Worm (Caenorhabditis elegans): Measurements from ENCODE around the gene fox-1.

The fox-1 gene

ce11 chrX:2401883-2402282, 57.8 kb downstream of the fox-1 start, which contains the start of gene dhhc-9:
Gene dhhc-9, minus strand, starts transcription at chrX:2402036.
- TF ChIP-seq dsc-1 (tag; optimal IDR thresholded peaks at IDR 0.05) (peak; percentile 28), egl-27 (tag; optimal IDR thresholded peaks at IDR 0.05) (no peak), blmp-1 (tag; optimal IDR thresholded peaks at IDR 0.05) (peak; percentile 63), unc-130 (tag; optimal IDR thresholded peaks at IDR 0.05) (no peak), alr-1 (tag; optimal IDR thresholded peaks at IDR 0.05; ENCODE audit: borderline replicate concordance) (no peak), sptf-1 (tag; optimal IDR thresholded peaks at IDR 0.05) (no peak), nhr-11 (tag; optimal IDR thresholded peaks at IDR 0.05) (no peak), aha-1 (tag; optimal IDR thresholded peaks at IDR 0.05) (no peak), ama-1 (optimal IDR thresholded peaks at IDR 0.05) (no peak), nhr-71 (tag; optimal IDR thresholded peaks at IDR 0.05) (peak; percentile 73), nhr-76 (tag; optimal IDR thresholded peaks at IDR 0.05) (no peak), nhr-47 (tag; optimal IDR thresholded peaks at IDR 0.05) (peak; percentile 64), elt-2 (tag; optimal IDR thresholded peaks at IDR 0.05) (peak; percentile 13), snu-23 (GFP tag; optimal IDR thresholded peaks at IDR 0.05) (peak; percentile 86), ets-5 (GFP tag; IDR thresholded peaks at IDR 0.05) (no peak), sup-37 (GFP tag; optimal IDR thresholded peaks at IDR 0.05) (no peak), ceh-63 (GFP tag; optimal IDR thresholded peaks at IDR 0.05) (no peak), C34B4.2 (tag; optimal IDR thresholded peaks at IDR 0.05) (no peak), nhr-85 (tag) (peak; percentile 83), unc-98 (GFP tag; IDR thresholded peaks at IDR 0.05) (no peak), zip-4 (GFP tag; optimal IDR thresholded peaks at IDR 0.05) (no peak), lin-15B (tag; optimal IDR thresholded peaks at IDR 0.05) (no peak), mab-9 (GFP tag; IDR thresholded peaks at IDR 0.05) (no peak), unc-62 (GFP tag; optimal IDR thresholded peaks at IDR 0.05) (no peak), lir-3 (tag; optimal IDR thresholded peaks at IDR 0.05; ENCODE audit: poor library complexity) (no peak), egl-13 (tag; optimal IDR thresholded peaks at IDR 0.05) (no peak), ceh-90 (tag; optimal IDR thresholded peaks at IDR 0.05) (no peak), C04F5.9 (tag; optimal IDR thresholded peaks at IDR 0.05) (no peak), elt-3 (tag; optimal IDR thresholded peaks at IDR 0.05) (peak in 1 of 6 experiments; percentile 7), grh-1 (GFP tag; IDR thresholded peaks at IDR 0.05) (peak; percentile 38; the same call in 1 of the 2 replicates), efl-3 (GFP tag; optimal IDR thresholded peaks at IDR 0.05) (no peak), ceh-88 (GFP tag; IDR thresholded peaks at IDR 0.05) (no peak), nhr-28 (tag; optimal IDR thresholded peaks at IDR 0.05) (no peak), C16A3.4 (tag; optimal IDR thresholded peaks at IDR 0.05) (no peak), tlp-1 (tag; optimal IDR thresholded peaks at IDR 0.05) (no peak), nhr-20 (tag; optimal IDR thresholded peaks at IDR 0.05) (peak; percentile 74), fkh-4 (tag; optimal IDR thresholded peaks at IDR 0.05; ENCODE audit: borderline replicate concordance) (no peak), ces-1 (GFP tag; optimal IDR thresholded peaks at IDR 0.05) (no peak), snpc-4 (tag; optimal IDR thresholded peaks at IDR 0.05) (peak; percentile 43), lin-39 (tag; optimal IDR thresholded peaks at IDR 0.05) (no peak), nhr-19 (GFP tag; conservative IDR thresholded peaks at IDR 0.05) (peak; percentile 30; the same call in 1 of the 2 replicates), pqm-1 (tag; optimal IDR thresholded peaks at IDR 0.05) (no peak), F16B12.6 (tag; optimal IDR thresholded peaks at IDR 0.05) (no peak), tbx-2 (tag; optimal IDR thresholded peaks at IDR 0.05) (peak; percentile 50), nhr-12 (tag; optimal IDR thresholded peaks at IDR 0.05) (no peak), nhr-90 (tag; optimal IDR thresholded peaks at IDR 0.05; ENCODE audit: poor library complexity) (peak; percentile 23), Y116A8C.19 (tag; optimal IDR thresholded peaks at IDR 0.05; ENCODE audit: borderline replicate concordance) (no peak), jun-1 (tag; optimal IDR thresholded peaks at IDR 0.05) (peak; percentile 63), lin-35 (GFP tag; optimal IDR thresholded peaks at IDR 0.05) (peak; percentile 39 to 50), hlh-17 (GFP tag; optimal IDR thresholded peaks at IDR 0.05; ENCODE audit: borderline replicate concordance) (no peak), ztf-11 (tag; optimal IDR thresholded peaks at IDR 0.05) (peak in 1 of 2 experiments; percentile 24), sox-4 (tag; optimal IDR thresholded peaks at IDR 0.05) (no peak), zag-1 (tag; optimal IDR thresholded peaks at IDR 0.05) (no peak)

Data from whole organism, L1 larva.